Fruit fly (Drosophila melanogaster) whole organism, adult: Measurements from ENCODE around the gene Mau2.

ENCODE experiments used
- CG11617 ChIP-seq: fragments of 200-800 bp; sonication (Bioruptor generic); optimal IDR thresholded peaks from 2 replicates; lab custom pipeline; 2017; ENCODE audit warnings: mild to moderate bottlenecking, missing biosample characterization, missing genetic modification reagents, missing genetic modification characterization
- CG1620 ChIP-seq: fragments of 200-800 bp; sonication (Bioruptor generic); optimal IDR thresholded peaks from 2 replicates; lab custom pipeline; 2016; ENCODE audit warnings: missing biosample characterization, missing genetic modification characterization
- cic ChIP-seq: fragments of 200-800 bp; sonication (Bioruptor generic); optimal IDR thresholded peaks from 2 replicates; lab custom pipeline; 2017; ENCODE audit warnings: missing biosample characterization, mild to moderate bottlenecking, missing genetic modification characterization, moderate library complexity
- pad ChIP-seq: fragments of 200-800 bp; sonication (Bioruptor generic); optimal IDR thresholded peaks from 3 replicates; lab custom pipeline; 2017; ENCODE audit warnings: missing biosample characterization, missing genetic modification characterization, mild to moderate bottlenecking, moderate library complexity, missing genetic modification reagents

dm6 chr3R:15181467-15181866 is 27.5 kb upstream of the Mau2 start, which contains the start of gene Mf:
- no peak for TF ChIP-seq CG11617 (GFP tag; lab: Kevin White, UChicago)
- TF ChIP-seq CG1620 (GFP tag; lab: Kevin White, UChicago), result no peak
- no peak for TF ChIP-seq cic
- TF ChIP-seq pad (GFP tag; lab: Kevin White, UChicago), result no peak
